Fruit fly (Drosophila melanogaster) whole organism, embryonic: ENCODE results near the gene CG31231.

ENCODE experiments used
- Awh ChIP-seq: fragments of 200-800 bp; sonication (Bioruptor generic); IDR thresholded peaks from 2 replicates; pipeline ENCODE4, ENCODE4 v1.3.6; 2022; ENCODE audit warnings: missing biosample characterization, missing genetic modification characterization
- Bgb ChIP-seq: fragments of 200-800 bp; sonication (Bioruptor generic); IDR thresholded peaks from 2 replicates; pipeline ENCODE4 v1.3.6; 2022; ENCODE audit warnings: missing biosample characterization, missing genetic modification characterization; ENCODE audit not compliant: partially characterized antibody
- BtbVII ChIP-seq: fragments of 200-800 bp; sonication (Bioruptor generic); optimal IDR thresholded peaks from 3 replicates; lab custom pipeline; 2017; ENCODE audit warnings: missing biosample characterization, mild to moderate bottlenecking, missing genetic modification characterization
- C15 ChIP-seq: fragments of 200-800 bp; sonication (Bioruptor generic); IDR thresholded peaks from 3 replicates; pipeline ENCODE4 v1.3.6; 2022; ENCODE audit warnings: missing biosample characterization, missing genetic modification characterization
- CG1024 ChIP-seq: fragments of 200-800 bp; sonication (Bioruptor generic); IDR thresholded peaks from 2 replicates; pipeline ENCODE4 v1.3.6; 2022; ENCODE audit warnings: missing biosample characterization, missing genetic modification characterization
- CG10274 ChIP-seq: fragments of 200-800 bp; sonication (Bioruptor generic); optimal IDR thresholded peaks from 3 replicates; lab custom pipeline; 2017; ENCODE audit warnings: missing biosample characterization, mild to moderate bottlenecking, missing genetic modification characterization
- CG10543 ChIP-seq: fragments of 200-800 bp; sonication (Bioruptor generic); optimal IDR thresholded peaks from 3 replicates; lab custom pipeline; 2017; ENCODE audit warnings: missing biosample characterization, mild to moderate bottlenecking, missing genetic modification characterization, moderate library complexity
- CG11398 ChIP-seq: fragments of 200-800 bp; sonication (Bioruptor generic); optimal IDR thresholded peaks from 2 replicates; lab custom pipeline; 2016; ENCODE audit warnings: missing biosample characterization, missing genetic modification characterization
- CG12219 ChIP-seq: fragments of 200-800 bp; sonication (Bioruptor generic); optimal IDR thresholded peaks from 3 replicates; lab custom pipeline; 2018; ENCODE audit warnings: missing biosample characterization, mild to moderate bottlenecking, missing genetic modification characterization
- CG1233 ChIP-seq: fragments of 200-800 bp; sonication (Bioruptor generic); optimal IDR thresholded peaks from 4 replicates; lab custom pipeline; 2018; ENCODE audit warnings: missing biosample characterization, mild to moderate bottlenecking, missing genetic modification characterization
- CG13624 ChIP-seq: fragments of 200-800 bp; sonication (Bioruptor generic); optimal IDR thresholded peaks from 2 replicates; lab custom pipeline; 2016; ENCODE audit warnings: missing biosample characterization, missing genetic modification characterization
- CG13894 ChIP-seq: fragments of 200-800 bp; sonication (Bioruptor generic); optimal IDR thresholded peaks from 3 replicates; lab custom pipeline; 2018; ENCODE audit warnings: missing biosample characterization, mild to moderate bottlenecking, missing genetic modification characterization, moderate library complexity
- CG15073 ChIP-seq: fragments of 200-800 bp; sonication (Bioruptor generic); optimal IDR thresholded peaks from 2 replicates; lab custom pipeline; 2016; ENCODE audit warnings: missing biosample characterization, missing genetic modification characterization
- CG15269 ChIP-seq: fragments of 200-800 bp; sonication (Bioruptor generic); optimal IDR thresholded peaks from 2 replicates; lab custom pipeline; 2018; ENCODE audit warnings: missing biosample characterization, mild to moderate bottlenecking, missing genetic modification characterization, moderate library complexity
- CG2678 ChIP-seq: fragments of 200-800 bp; sonication (Bioruptor generic); optimal IDR thresholded peaks from 3 replicates; lab custom pipeline; 2019; ENCODE audit warnings: missing biosample characterization, mild to moderate bottlenecking, missing genetic modification characterization, moderate library complexity
- CG30403 ChIP-seq: fragments of 200-800 bp; sonication (Bioruptor generic); optimal IDR thresholded peaks from 3 replicates; lab custom pipeline; 2016; ENCODE audit warnings: missing biosample characterization, missing genetic modification characterization
- CG31388 ChIP-seq: fragments of 200-800 bp; sonication (Bioruptor generic); optimal IDR thresholded peaks from 2 replicates; lab custom pipeline; 2016; ENCODE audit warnings: missing biosample characterization, missing genetic modification characterization
- CG32532 ChIP-seq: fragments of 200-800 bp; sonication (Bioruptor generic); IDR thresholded peaks from 2 replicates; pipeline ENCODE4 v1.3.6; 2022; ENCODE audit warnings: missing biosample characterization, missing genetic modification characterization
- CG3995 ChIP-seq: fragments of 200-800 bp; sonication (Bioruptor generic); optimal IDR thresholded peaks from 3 replicates; lab custom pipeline; 2016; ENCODE audit warnings: missing biosample characterization, missing genetic modification characterization
- CG4617 ChIP-seq: fragments of 200-800 bp; sonication (Bioruptor generic); optimal IDR thresholded peaks from 3 replicates; lab custom pipeline; 2016; ENCODE audit warnings: missing biosample characterization, missing genetic modification characterization, borderline replicate concordance
- CG6254 ChIP-seq: fragments of 200-800 bp; sonication (Bioruptor generic); optimal IDR thresholded peaks from 3 replicates; lab custom pipeline; 2017; ENCODE audit warnings: mild to moderate bottlenecking, missing biosample characterization, missing genetic modification reagents, missing genetic modification characterization
- CG6765 ChIP-seq: fragments of 200-800 bp; sonication (Bioruptor generic); optimal IDR thresholded peaks from 3 replicates; lab custom pipeline; 2017; ENCODE audit warnings: missing biosample characterization, mild to moderate bottlenecking, missing genetic modification characterization
- CG7745 ChIP-seq: fragments of 200-800 bp; sonication (Bioruptor generic); optimal IDR thresholded peaks from 2 replicates; lab custom pipeline; 2018; ENCODE audit warnings: missing biosample characterization, mild to moderate bottlenecking, missing genetic modification characterization, moderate library complexity
- Dp ChIP-seq: fragments of 200-800 bp; sonication (Bioruptor generic); optimal IDR thresholded peaks from 2 replicates; lab custom pipeline; 2018; ENCODE audit warnings: missing biosample characterization, mild to moderate bottlenecking, missing genetic modification characterization, moderate library complexity
- HLHmδ ChIP-seq: fragments of 200-800 bp; sonication (Bioruptor generic); optimal IDR thresholded peaks from 2 replicates; lab custom pipeline; 2018; ENCODE audit warnings: missing biosample characterization, mild to moderate bottlenecking, missing genetic modification characterization, moderate library complexity
- HmgZ ChIP-seq: fragments of 200-800 bp; sonication (Bioruptor generic); optimal IDR thresholded peaks from 2 replicates; lab custom pipeline; 2018; ENCODE audit warnings: missing biosample characterization, mild to moderate bottlenecking, missing genetic modification characterization
- MTF-1 ChIP-seq: fragments of 200-800 bp; sonication (Bioruptor generic); optimal IDR thresholded peaks from 2 replicates; lab custom pipeline; 2018; ENCODE audit warnings: missing biosample characterization, mild to moderate bottlenecking, missing genetic modification characterization, borderline replicate concordance
- Meics ChIP-seq: fragments of 200-800 bp; sonication (Bioruptor generic); optimal IDR thresholded peaks from 2 replicates; lab custom pipeline; 2017; ENCODE audit warnings: missing biosample characterization, mild to moderate bottlenecking, missing genetic modification characterization
- Mrtf ChIP-seq: fragments of 200-800 bp; sonication (Bioruptor generic); IDR thresholded peaks from 3 replicates; pipeline ENCODE4 v1.3.6; 2022; ENCODE audit warnings: missing biosample characterization, missing genetic modification characterization
- Optix ChIP-seq: fragments of 200-800 bp; sonication (Bioruptor generic); IDR thresholded peaks from 3 replicates; pipeline ENCODE4 v1.3.6; 2022; ENCODE audit warnings: missing biosample characterization, missing genetic modification characterization
- Ptx1 ChIP-seq: fragments of 200-800 bp; sonication (Bioruptor generic); IDR thresholded peaks from 2 replicates; pipeline ENCODE4 v1.3.6; 2022; ENCODE audit warnings: missing biosample characterization, missing genetic modification characterization
- Six4 ChIP-seq: fragments of 200-800 bp; sonication (Bioruptor generic); optimal IDR thresholded peaks from 2 replicates; lab custom pipeline; 2016; ENCODE audit warnings: missing biosample characterization, missing genetic modification characterization
- Vsx1 ChIP-seq: fragments of 200-800 bp; sonication (Bioruptor generic); optimal IDR thresholded peaks from 2 replicates; lab custom pipeline; 2017; ENCODE audit warnings: missing biosample characterization, mild to moderate bottlenecking, missing genetic modification characterization, missing genetic modification reagents
- ab ChIP-seq: fragments of 200-800 bp; sonication (Bioruptor generic); optimal IDR thresholded peaks from 2 replicates; lab custom pipeline; 2016; ENCODE audit warnings: missing biosample characterization, missing genetic modification characterization
- corto ChIP-seq: fragments of 200-800 bp; sonication (Bioruptor generic); optimal IDR thresholded peaks from 2 replicates; lab custom pipeline; 2016; ENCODE audit warnings: missing biosample characterization, mild to moderate bottlenecking, missing genetic modification characterization, moderate library complexity
- eve ChIP-seq, 2 experiments: fragments of >200 bp; optimal IDR thresholded peaks; 2 replicates each; lab custom pipeline; 2017; ENCODE audit warnings: missing biosample characterization in 2 of 2, missing genetic modification characterization in 2 of 2
- gem ChIP-seq: fragments of 200-800 bp; sonication (Bioruptor generic); optimal IDR thresholded peaks from 2 replicates; lab custom pipeline; 2019; ENCODE audit warnings: missing biosample characterization, mild to moderate bottlenecking, missing genetic modification characterization, moderate library complexity
- grau ChIP-seq: fragments of 200-800 bp; optimal IDR thresholded peaks from 3 replicates; lab custom pipeline; 2019; ENCODE audit warnings: missing biosample characterization, mild to moderate bottlenecking, missing genetic modification characterization, moderate library complexity
- gt ChIP-seq: fragments of 200-800 bp; sonication (Bioruptor generic); IDR thresholded peaks from 2 replicates; pipeline ENCODE4 v1.3.6; 2022; ENCODE audit warnings: missing biosample characterization, missing genetic modification characterization
- hkb ChIP-seq, 2 experiments: fragments of 200-800 bp in 1 of 2; fragments of >200 bp in 1 of 2; sonication (Bioruptor generic) in 1 of 2; IDR thresholded peaks in 1 of 2; optimal IDR thresholded peaks in 1 of 2; 2 replicates each; pipeline versions ENCODE4 v1.3.6 to Lab custom; 2017 to 2022; ENCODE audit warnings: missing biosample characterization in 1 of 2, missing genetic modification characterization in 1 of 2
- lola ChIP-seq, 3 experiments: fragments of >200 bp in 2 of 3; fragments of 200-800 bp in 1 of 3; sonication (Bioruptor generic) in 1 of 3; optimal IDR thresholded peaks; 2 replicates each; lab custom pipeline; 2017 to 2019; ENCODE audit warnings: missing biosample characterization in 3 of 3, missing genetic modification characterization in 3 of 3, mild to moderate bottlenecking in 1 of 3, moderate library complexity in 1 of 3
- mld ChIP-seq: fragments of 200-800 bp; sonication (Bioruptor generic); IDR thresholded peaks from 3 replicates; pipeline ENCODE4 v1.3.6; 2022; ENCODE audit warnings: missing biosample characterization, missing genetic modification characterization; ENCODE audit not compliant: partially characterized antibody
- nmo ChIP-seq: fragments of 200-800 bp; sonication (Bioruptor generic); optimal IDR thresholded peaks from 2 replicates; lab custom pipeline; 2018; ENCODE audit warnings: missing biosample characterization, mild to moderate bottlenecking, missing genetic modification characterization, moderate library complexity
- onecut ChIP-seq: fragments of 200-800 bp; sonication (Bioruptor generic); IDR thresholded peaks from 2 replicates; pipeline ENCODE4 v1.3.6; 2022; ENCODE audit warnings: missing biosample characterization, missing genetic modification characterization
- org-1 ChIP-seq: fragments of 200-800 bp; sonication (Bioruptor generic); optimal IDR thresholded peaks from 2 replicates; lab custom pipeline; 2017; ENCODE audit warnings: missing biosample characterization, missing genetic modification characterization
- otp ChIP-seq: fragments of 200-800 bp; sonication (Bioruptor generic); IDR thresholded peaks from 3 replicates; pipeline ENCODE4, ENCODE4 v1.3.6; 2022; ENCODE audit warnings: missing biosample characterization, missing genetic modification characterization
- shn ChIP-seq: fragments of 200-800 bp; sonication (Bioruptor generic); optimal IDR thresholded peaks from 3 replicates; lab custom pipeline; 2016; ENCODE audit warnings: missing biosample characterization, missing genetic modification characterization
- sob ChIP-seq: fragments of 200-800 bp; sonication (Bioruptor generic); IDR thresholded peaks from 2 replicates; pipeline ENCODE4 v1.3.6; 2022; ENCODE audit warnings: missing biosample characterization, missing genetic modification characterization
- tna ChIP-seq: fragments of 200-800 bp; sonication (Bioruptor generic); IDR thresholded peaks from 2 replicates; pipeline ENCODE4 v1.3.6; 2022; ENCODE audit warnings: missing biosample characterization, missing genetic modification characterization; ENCODE audit not compliant: partially characterized antibody
- unpg ChIP-seq: fragments of 200-800 bp; sonication (Bioruptor generic); optimal IDR thresholded peaks from 3 replicates; lab custom pipeline; 2018; ENCODE audit warnings: missing biosample characterization, mild to moderate bottlenecking, missing genetic modification characterization, moderate library complexity

The CG31231 gene

DNA sequence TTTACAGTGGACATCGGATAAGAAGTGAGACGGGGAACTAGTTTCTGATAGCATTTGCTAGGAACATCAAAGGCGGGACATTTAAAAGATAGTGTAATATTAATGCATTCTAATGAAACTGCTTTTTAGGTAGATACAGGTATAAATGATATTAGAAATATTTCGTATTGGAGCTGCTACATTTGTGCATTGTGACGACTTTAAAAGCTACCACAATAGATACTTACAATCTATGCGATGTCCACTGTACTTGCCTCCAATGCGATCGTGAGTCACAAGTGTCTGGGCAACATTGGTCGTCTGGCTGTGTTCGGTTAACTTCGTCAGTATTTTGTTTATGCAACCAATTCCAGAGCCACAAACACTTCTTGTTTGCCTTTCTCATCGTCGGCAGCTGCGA lies 4.7 kb downstream of the CG31231 start (continued):
- TF ChIP-seq ab (GFP tag; lab: Kevin White, UChicago) (no peak), CG1233 (GFP tag; lab: Kevin White, UChicago) (no peak), CG13894 (tag; lab: Kevin White, UChicago) (no peak), CG3995 (GFP tag; lab: Kevin White, UChicago) (no peak), MTF-1 (GFP tag; lab: Kevin White, UChicago) (no peak), CG10543 (GFP tag; lab: Kevin White, UChicago) (peak; percentile 48), BtbVII (GFP tag; lab: Kevin White, UChicago) (peak; percentile 33), Optix (GFP tag; lab: Robert Waterston, UW) (no peak), otp (GFP tag; lab: Robert Waterston, UW) (no peak), onecut (GFP tag; lab: Robert Waterston, UW) (no peak; the same call in 1 of the 2 replicates), CG31388 (GFP tag; lab: Kevin White, UChicago) (no peak), Dp (GFP tag; lab: Kevin White, UChicago) (no peak), HmgZ (tag; lab: Kevin White, UChicago) (no peak), CG6765 (GFP tag; lab: Kevin White, UChicago) (no peak), shn (no peak), org-1 (no peak), CG7745 (tag; lab: Kevin White, UChicago) (no peak), CG11398 (GFP tag; lab: Kevin White, UChicago) (no peak), C15 (no peak), CG13624 (GFP tag; lab: Kevin White, UChicago) (no peak), nmo (no peak), gt (GFP tag; lab: Robert Waterston, UW) (no peak), Six4 (GFP tag; lab: Kevin White, UChicago) (no peak), Mrtf (GFP tag; lab: Robert Waterston, UW) (no peak), Vsx1 (GFP tag; lab: Kevin White, UChicago) (no peak), unpg (GFP tag; lab: Kevin White, UChicago) (peak; percentile 2), CG32532 (GFP tag; lab: Robert Waterston, UW) (no peak; the same call in 1 of the 2 replicates), lola (GFP tag; optimal IDR thresholded peaks at IDR 0.05; lab: Kevin White, UChicago) (no peak), mld (no peak), CG15269 (tag; lab: Kevin White, UChicago) (no peak), eve (GFP tag; optimal IDR thresholded peaks at IDR 0.05; lab: Kevin White, UChicago) (no peak), corto (GFP tag; lab: Kevin White, UChicago) (no peak), CG2678 (no peak), hkb (optimal IDR thresholded peaks at IDR 0.05; lab: Kevin White, UChicago) (no peak), hkb (GFP tag; IDR thresholded peaks at IDR 0.05; lab: Robert Waterston, UW) (no peak), CG12219 (GFP tag; lab: Kevin White, UChicago) (no peak), gem (tag; lab: Kevin White, UChicago) (no peak), Meics (peak; percentile 42), HLHmδ (no peak), CG1024 (GFP tag; lab: Robert Waterston, UW) (no peak), CG10274 (GFP tag; lab: Kevin White, UChicago) (no peak), tna (GFP tag; lab: Robert Waterston, UW) (no peak), CG30403 (GFP tag; lab: Kevin White, UChicago) (no peak), CG6254 (GFP tag; lab: Kevin White, UChicago) (no peak), Bgb (GFP tag; lab: Robert Waterston, UW) (no peak), grau (peak; percentile 89), Awh (GFP tag; lab: Robert Waterston, UW) (no peak), CG4617 (no peak), sob (GFP tag; lab: Robert Waterston, UW) (peak; percentile 8; the same call in 1 of the 2 replicates), Ptx1 (GFP tag; lab: Robert Waterston, UW) (peak; percentile 43), CG15073 (no peak)
